Fruit fly (Drosophila melanogaster): ENCODE measurements around the gene CG3868.

The CG3868 gene

dm6 chr3L:14410892-14411291, 8.4 kb upstream of the CG3868 start (continued):
- no peak for TF ChIP-seq CG8290 (GFP tag; optimal IDR thresholded peaks at IDR 0.05)
- TF ChIP-seq CG8290 (tag; optimal IDR thresholded peaks at IDR 0.05): no peak
- TF ChIP-seq pnt (GFP tag; optimal IDR thresholded peaks at IDR 0.05): no peak
- no peak for TF ChIP-seq emc (GFP tag; optimal IDR thresholded peaks at IDR 0.05)
- TF ChIP-seq bigmax (GFP tag; optimal IDR thresholded peaks at IDR 0.05): no peak
- no peak for TF ChIP-seq CG7963 (GFP tag; IDR thresholded peaks at IDR 0.05; ENCODE audit: partially characterized antibody)
- no peak for TF ChIP-seq CG5953 (GFP tag; IDR thresholded peaks at IDR 0.05)
- TF ChIP-seq chm (GFP tag; IDR thresholded peaks at IDR 0.05): peak; percentile 53; the same call in 1 of the 2 replicates
- TF ChIP-seq en (GFP tag; optimal IDR thresholded peaks at IDR 0.05): no peak
- peak; percentile 5 to 83 for TF ChIP-seq crp (GFP tag; optimal IDR thresholded peaks at IDR 0.05)
- no peak for TF ChIP-seq tll (GFP tag; optimal IDR thresholded peaks at IDR 0.05)
- TF ChIP-seq Camta (GFP tag; optimal IDR thresholded peaks at IDR 0.05): no peak
- TF ChIP-seq CG11695 (GFP tag; IDR thresholded peaks at IDR 0.05): peak; percentile 51; the same call in 1 of the 3 replicates
- TF ChIP-seq pum (GFP tag; optimal IDR thresholded peaks at IDR 0.05): no peak
- no peak for TF ChIP-seq Dref (GFP tag; IDR thresholded peaks at IDR 0.05)
- no peak for TF ChIP-seq CG8359 (GFP tag; optimal IDR thresholded peaks at IDR 0.05; ENCODE audit: borderline replicate concordance)
- no peak for TF ChIP-seq jigr1 (GFP tag; IDR thresholded peaks at IDR 0.05)
- TF ChIP-seq gem (tag; optimal IDR thresholded peaks at IDR 0.05): peak; percentile 66
- peak; percentile 57 for TF ChIP-seq CG12391 (tag; optimal IDR thresholded peaks at IDR 0.05)
- TF ChIP-seq CG8765 (GFP tag; IDR thresholded peaks at IDR 0.05): no peak
- TF ChIP-seq Mad (GFP tag; optimal IDR thresholded peaks at IDR 0.05): peak; percentile 5
- peak; percentile 73 for TF ChIP-seq stwl (tag; optimal IDR thresholded peaks at IDR 0.05)
- TF ChIP-seq Fer1 (GFP tag; optimal IDR thresholded peaks at IDR 0.05): no peak
- TF ChIP-seq CG10979 (tag; optimal IDR thresholded peaks at IDR 0.05): peak; percentile 53
- TF ChIP-seq CG12236 (GFP tag; optimal IDR thresholded peaks at IDR 0.05): no peak
- TF ChIP-seq sens-2 (GFP tag; IDR thresholded peaks at IDR 0.05): no peak
- no peak for TF ChIP-seq jumu (GFP tag; optimal IDR thresholded peaks at IDR 0.05)
- TF ChIP-seq HLH4C (GFP tag; IDR thresholded peaks at IDR 0.05; ENCODE audit: partially characterized antibody): no peak
- TF ChIP-seq row (GFP tag; IDR thresholded peaks at IDR 0.05): peak; percentile 85
- TF ChIP-seq BtbVII (GFP tag; optimal IDR thresholded peaks at IDR 0.05): no peak
- TF ChIP-seq usp (GFP tag; optimal IDR thresholded peaks at IDR 0.05): no peak
- no peak for TF ChIP-seq HHEX (GFP tag; optimal IDR thresholded peaks at IDR 0.05)
- TF ChIP-seq Tbp (GFP tag; optimal IDR thresholded peaks at IDR 0.05): no peak
- peak; percentile 10; the same call in 1 of the 3 replicates for TF ChIP-seq dysf (GFP tag; IDR thresholded peaks at IDR 0.05)
- no peak for TF ChIP-seq CG10959 (GFP tag; IDR thresholded peaks at IDR 0.05)
- no peak for TF ChIP-seq yki (optimal IDR thresholded peaks at IDR 0.05)
- TF ChIP-seq ems (GFP tag; optimal IDR thresholded peaks at IDR 0.05): no peak
- TF ChIP-seq Lim3 (GFP tag; IDR thresholded peaks at IDR 0.05): no peak
- peak; percentile 14 for TF ChIP-seq CG1529 (GFP tag; optimal IDR thresholded peaks at IDR 0.05)
- no peak for TF ChIP-seq CG10654 (GFP tag; optimal IDR thresholded peaks at IDR 0.05)
- TF ChIP-seq HmgD (GFP tag; optimal IDR thresholded peaks at IDR 0.05): no peak
- no peak for TF ChIP-seq nerfin-1 (tag; optimal IDR thresholded peaks at IDR 0.05)
- no peak for TF ChIP-seq Taf1 (GFP tag; IDR thresholded peaks at IDR 0.05)
- TF ChIP-seq wor (GFP tag; IDR thresholded peaks at IDR 0.05): no peak
- peak; percentile 51 to 66 for TF ChIP-seq bsh (GFP tag; optimal IDR thresholded peaks at IDR 0.05)
- TF ChIP-seq eve (GFP tag; optimal IDR thresholded peaks at IDR 0.05): no peak
- TF ChIP-seq Ets97D (GFP tag; optimal IDR thresholded peaks at IDR 0.05): no peak
- no peak for TF ChIP-seq pita (GFP tag; optimal IDR thresholded peaks at IDR 0.05)
- 0 out of 3 replicates have a peak, but pooled peaks have one; percentile 16 for TF ChIP-seq CG14050 (GFP tag; IDR thresholded peaks at IDR 0.05)
- TF ChIP-seq onecut (GFP tag; IDR thresholded peaks at IDR 0.05): peak; percentile 24
- TF ChIP-seq pan (optimal IDR thresholded peaks at IDR 0.05): no peak
- TF ChIP-seq pan (GFP tag; optimal IDR thresholded peaks at IDR 0.05 in 1 of 2, IDR thresholded peaks at IDR 0.05 in 1 of 2): peak in 1 of 2 experiments; percentile 64
- peak; percentile 21 for TF ChIP-seq Med (GFP tag)
